Worm (Caenorhabditis elegans) whole organism, young adult: Measurements from ENCODE around the gene F54D1.6.

Source experiments
- F57A8.1 ChIP-seq: fragments of 200-800 bp; sonication (Bioruptor generic); optimal IDR thresholded peaks from 2 replicates; lab custom pipeline; 2018; ENCODE audit warnings: mild to moderate bottlenecking, missing genetic modification characterization, moderate library complexity, missing compliant biosample characterization
- Y53F4B.3 ChIP-seq: fragments of 200-800 bp; sonication (Bioruptor generic); IDR thresholded peaks from 2 replicates; pipeline ENCODE4 v1.3.6; 2022; ENCODE audit warnings: missing genetic modification reagents, missing genetic modification characterization, missing compliant biosample characterization
- atf-7 ChIP-seq: sonication (generic microtip); optimal IDR thresholded peaks from 2 replicates; lab custom pipeline; 2017; ENCODE audit warnings: mild to moderate bottlenecking, missing genetic modification characterization, missing compliant biosample characterization
- ceh-27 ChIP-seq: fragments of 200-800 bp; sonication (Bioruptor generic); optimal IDR thresholded peaks from 2 replicates; lab custom pipeline; 2018; ENCODE audit warnings: mild to moderate bottlenecking, missing genetic modification characterization, moderate library complexity, missing compliant biosample characterization
- hsf-1 ChIP-seq: fragments of 200-800 bp; sonication (Bioruptor generic); IDR thresholded peaks from 2 replicates; pipeline ENCODE4 v1.3.6; 2022; ENCODE audit warnings: missing genetic modification reagents, missing genetic modification characterization, missing compliant biosample characterization
- let-607 ChIP-seq, 2 experiments: fragments of 200-800 bp in 1 of 2; sonication (Bioruptor generic) in 1 of 2; sonication (generic microtip) in 1 of 2; optimal IDR thresholded peaks; 2 replicates each; lab custom pipeline; 2016 to 2018; ENCODE audit warnings: mild to moderate bottlenecking in 2 of 2, missing compliant biosample characterization in 2 of 2, missing genetic modification characterization in 2 of 2, moderate library complexity in 2 of 2, missing genotype in 1 of 2
- lin-26 ChIP-seq: fragments of 200-800 bp; sonication (Bioruptor generic); IDR thresholded peaks from 2 replicates; pipeline ENCODE4 v1.3.6; 2022; ENCODE audit warnings: missing genetic modification reagents, missing genetic modification characterization, missing compliant biosample characterization
- lin-54 ChIP-seq: fragments of 200-800 bp; sonication (Bioruptor generic); optimal IDR thresholded peaks from 2 replicates; lab custom pipeline; 2018; ENCODE audit warnings: mild to moderate bottlenecking, missing genetic modification characterization, missing compliant biosample characterization
- lir-1 ChIP-seq: fragments of 200-800 bp; sonication (Bioruptor generic); conservative IDR thresholded peaks from 2 replicates; pipeline ENCODE4 v1.3.6; 2022; ENCODE audit warnings: missing genetic modification reagents, missing genetic modification characterization, missing compliant biosample characterization
- lsl-1 ChIP-seq: fragments of 200-800 bp; sonication (Bioruptor generic); optimal IDR thresholded peaks from 2 replicates; lab custom pipeline; 2018; ENCODE audit warnings: mild to moderate bottlenecking, missing genetic modification characterization, moderate library complexity, missing compliant biosample characterization
- madf-10 ChIP-seq: sonication (generic microtip); optimal IDR thresholded peaks from 2 replicates; lab custom pipeline; 2016; ENCODE audit warnings: mild to moderate bottlenecking, missing genetic modification characterization, missing compliant biosample characterization
- tbp1 ChIP-seq: fragments of 200-800 bp; sonication (Bioruptor generic); optimal IDR thresholded peaks from 2 replicates; lab custom pipeline; 2018; ENCODE audit warnings: mild to moderate bottlenecking, missing genetic modification characterization, missing compliant biosample characterization
- ztf-18 ChIP-seq: sonication (generic microtip); optimal IDR thresholded peaks from 2 replicates; lab custom pipeline; 2016; ENCODE audit warnings: missing genotype, mild to moderate bottlenecking, missing genetic modification characterization, missing compliant biosample characterization
- ztf-22 ChIP-seq: fragments of 200-800 bp; sonication (Bioruptor generic); optimal IDR thresholded peaks from 2 replicates; lab custom pipeline; 2018; ENCODE audit warnings: mild to moderate bottlenecking, missing genetic modification characterization, moderate library complexity, missing compliant biosample characterization

DNA sequence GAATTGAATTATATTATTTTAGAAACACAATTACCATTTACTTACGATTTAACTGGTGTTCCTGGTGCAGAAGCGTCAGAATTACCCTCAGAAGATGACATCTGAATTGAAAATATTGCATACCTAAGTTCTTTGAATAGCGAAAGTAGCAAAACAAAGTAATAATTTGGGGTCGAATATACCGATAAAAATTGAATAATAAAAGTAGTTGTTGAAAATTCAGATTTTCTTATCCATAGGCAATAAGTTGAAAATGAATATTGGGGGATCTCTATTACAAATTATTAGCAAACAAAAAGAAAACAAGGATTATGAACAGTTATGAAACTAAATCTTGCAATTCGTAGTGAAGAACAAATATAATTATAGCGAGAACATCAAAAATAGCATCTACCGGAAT is 41.7 kb downstream of the F54D1.6 start, which contains the start of gene leo-1:
- TF ChIP-seq ztf-18 (tag; lab: Kevin White, UChicago) (no peak), lin-54 (GFP tag; lab: Kevin White, UChicago) (no peak), ceh-27 (GFP tag; lab: Kevin White, UChicago) (no peak), hsf-1 (GFP tag; lab: Robert Waterston, UW) (no peak), ztf-22 (no peak), tbp1 (GFP tag; lab: Kevin White, UChicago) (no peak), lin-26 (no peak), F57A8.1 (GFP tag; lab: Kevin White, UChicago) (no peak), lir-1 (GFP tag; lab: Robert Waterston, UW) (no peak), atf-7 (tag; lab: Kevin White, UChicago) (no peak), madf-10 (tag; lab: Kevin White, UChicago) (no peak), Y53F4B.3 (GFP tag; lab: Robert Waterston, UW) (no peak), let-607 (tag; optimal IDR thresholded peaks at IDR 0.05; lab: Kevin White, UChicago) (no peak), lsl-1 (GFP tag; lab: Kevin White, UChicago) (no peak)
